Worm (Caenorhabditis elegans) whole organism, late embryonic: ENCODE results near the gene C38D4.10.

Experiments
- ceh-24 ChIP-seq: sonication (generic microtip); optimal IDR thresholded peaks from 2 replicates; lab custom pipeline; 2016; ENCODE audit warnings: mild to moderate bottlenecking, missing genetic modification characterization, missing compliant biosample characterization
- ceh-30 ChIP-seq: fragments of 150-350 bp; optimal IDR thresholded peaks from 2 replicates; lab custom pipeline; 2014; ENCODE audit warnings: missing biosample characterization, missing genetic modification characterization
- elt-2 ChIP-seq: sonication (generic microtip); optimal IDR thresholded peaks from 2 replicates; lab custom pipeline; 2016; ENCODE audit warnings: missing genetic modification reagents, missing genetic modification characterization, missing compliant biosample characterization
- eyg-1 ChIP-seq: sonication (generic microtip); optimal IDR thresholded peaks from 2 replicates; lab custom pipeline; 2016; ENCODE audit warnings: missing genotype, missing genetic modification characterization, missing compliant biosample characterization
- lin-11 ChIP-seq: fragments of 200-800 bp; sonication (Bioruptor generic); optimal IDR thresholded peaks from 2 replicates; lab custom pipeline; 2018; ENCODE audit warnings: mild to moderate bottlenecking, missing genetic modification characterization, missing compliant biosample characterization
- nhr-11 ChIP-seq: fragments of 150-350 bp; optimal IDR thresholded peaks from 2 replicates; lab custom pipeline; 2014; ENCODE audit warnings: missing biosample characterization, missing genetic modification characterization
- sdc-2 ChIP-seq: sonication (generic microtip); optimal IDR thresholded peaks from 2 replicates; lab custom pipeline; 2016; ENCODE audit warnings: missing genotype, missing genetic modification characterization, missing compliant biosample characterization
- unc-55 ChIP-seq: sonication (generic microtip); optimal IDR thresholded peaks from 2 replicates; lab custom pipeline; 2017; ENCODE audit warnings: missing biosample characterization, missing genetic modification reagents, missing genetic modification characterization
- zip-5 ChIP-seq: sonication (generic microtip); optimal IDR thresholded peaks from 2 replicates; lab custom pipeline; 2016; ENCODE audit warnings: missing genetic modification characterization, missing compliant biosample characterization
- ztf-16 ChIP-seq: sonication (generic microtip); optimal IDR thresholded peaks from 2 replicates; lab custom pipeline; 2017; ENCODE audit warnings: missing genetic modification characterization, missing compliant biosample characterization

ce11 chrIII:4763509-4763908 lies 18.8 kb upstream of the C38D4.10 start, which contains the start of gene B0393.4:
- TF ChIP-seq zip-5 (tag; lab: Kevin White, UChicago) (no peak), lin-11 (no peak), eyg-1 (tag; lab: Kevin White, UChicago) (no peak), sdc-2 (tag; lab: Kevin White, UChicago) (no peak), unc-55 (GFP tag; lab: Kevin White, UChicago) (no peak), elt-2 (tag; lab: Kevin White, UChicago) (no peak), ceh-30 (tag; lab: Kevin White, UChicago) (no peak), ceh-24 (no peak), ztf-16 (tag; lab: Kevin White, UChicago) (no peak), nhr-11 (tag; lab: Kevin White, UChicago) (no peak)
